Fruit fly (Drosophila melanogaster) whole organism, prepupa: ENCODE measurements around the gene BTBD9.

Source experiments
- Blimp-1 ChIP-seq: fragments of 200-800 bp; sonication (Bioruptor generic); optimal IDR thresholded peaks from 3 replicates; lab custom pipeline; 2017; ENCODE audit warnings: missing biosample characterization, missing genetic modification characterization, mild to moderate bottlenecking, moderate library complexity, missing genetic modification reagents
- CG10631 ChIP-seq: fragments of 200-800 bp; sonication (Bioruptor generic); optimal IDR thresholded peaks from 2 replicates; lab custom pipeline; 2016; ENCODE audit warnings: missing biosample characterization, missing genetic modification characterization
- CG10669 ChIP-seq: fragments of 200-800 bp; sonication (Bioruptor generic); optimal IDR thresholded peaks from 3 replicates; lab custom pipeline; 2018; ENCODE audit warnings: missing biosample characterization, mild to moderate bottlenecking, missing genetic modification characterization, moderate library complexity
- CG11294 ChIP-seq: fragments of 200-800 bp; sonication (Bioruptor generic); IDR thresholded peaks from 2 replicates; pipeline ENCODE4 v1.3.6; 2022; ENCODE audit warnings: missing biosample characterization, missing genetic modification characterization
- CG11762 ChIP-seq: fragments of 200-800 bp; sonication (Bioruptor generic); optimal IDR thresholded peaks from 3 replicates; lab custom pipeline; 2016; ENCODE audit warnings: missing biosample characterization, missing genetic modification characterization; ENCODE audit not compliant: insufficient read depth
- CG11902 ChIP-seq: fragments of 200-800 bp; sonication (Bioruptor generic); optimal IDR thresholded peaks from 3 replicates; lab custom pipeline; 2016; ENCODE audit warnings: missing biosample characterization, missing genetic modification characterization
- CG1621 ChIP-seq: fragments of 200-800 bp; sonication (Bioruptor generic); optimal IDR thresholded peaks from 3 replicates; lab custom pipeline; 2018; ENCODE audit warnings: missing biosample characterization, mild to moderate bottlenecking, missing genetic modification characterization
- CG16779 ChIP-seq: fragments of 200-800 bp; sonication (Bioruptor generic); optimal IDR thresholded peaks from 3 replicates; lab custom pipeline; 2017; ENCODE audit warnings: missing biosample characterization, mild to moderate bottlenecking, missing genetic modification characterization
- CG3032 ChIP-seq: fragments of 200-800 bp; optimal IDR thresholded peaks from 2 replicates; lab custom pipeline; 2019; ENCODE audit warnings: missing biosample characterization, mild to moderate bottlenecking, missing genetic modification characterization, moderate library complexity
- CG31627 ChIP-seq: fragments of 200-800 bp; sonication (Bioruptor generic); optimal IDR thresholded peaks from 3 replicates; lab custom pipeline; 2016; ENCODE audit warnings: missing biosample characterization, missing genetic modification characterization
- CG32006 ChIP-seq: fragments of 200-800 bp; sonication (Bioruptor generic); optimal IDR thresholded peaks from 3 replicates; lab custom pipeline; 2017; ENCODE audit warnings: missing biosample characterization, mild to moderate bottlenecking, missing genetic modification characterization
- CG3919 ChIP-seq: fragments of 200-800 bp; sonication (Bioruptor generic); optimal IDR thresholded peaks from 3 replicates; lab custom pipeline; 2016; ENCODE audit warnings: missing biosample characterization, missing genetic modification characterization
- CG6163 ChIP-seq: fragments of 200-800 bp; sonication (Bioruptor generic); IDR thresholded peaks from 3 replicates; pipeline ENCODE4 v1.3.6; 2022; ENCODE audit warnings: missing biosample characterization, missing genetic modification characterization
- CG6276 ChIP-seq: fragments of 200-800 bp; sonication (Bioruptor generic); optimal IDR thresholded peaks from 2 replicates; lab custom pipeline; 2017; ENCODE audit warnings: missing biosample characterization, mild to moderate bottlenecking, missing genetic modification characterization
- CG6808 ChIP-seq: fragments of 200-800 bp; sonication (Bioruptor generic); optimal IDR thresholded peaks from 3 replicates; lab custom pipeline; 2017; ENCODE audit warnings: missing biosample characterization, missing genetic modification characterization, mild to moderate bottlenecking, moderate library complexity, missing genetic modification reagents
- CG8319 ChIP-seq: fragments of 200-800 bp; sonication (Bioruptor generic); optimal IDR thresholded peaks from 3 replicates; lab custom pipeline; 2016; ENCODE audit warnings: missing biosample characterization, missing genetic modification characterization
- CG8632 ChIP-seq: fragments of 200-800 bp; sonication (Bioruptor generic); optimal IDR thresholded peaks from 3 replicates; lab custom pipeline; 2016; ENCODE audit warnings: missing biosample characterization, missing genetic modification characterization
- CG9139 ChIP-seq: fragments of 200-800 bp; sonication (Bioruptor generic); optimal IDR thresholded peaks from 3 replicates; lab custom pipeline; 2017; ENCODE audit warnings: missing biosample characterization, mild to moderate bottlenecking, missing genetic modification characterization
- Eip93F ChIP-seq: fragments of 200-800 bp; sonication (Bioruptor generic); optimal IDR thresholded peaks from 2 replicates; lab custom pipeline; 2016; ENCODE audit warnings: missing biosample characterization, mild to moderate bottlenecking, missing genetic modification characterization
- Ets21C ChIP-seq: fragments of 200-800 bp; sonication (Bioruptor generic); optimal IDR thresholded peaks from 3 replicates; lab custom pipeline; 2016; ENCODE audit warnings: missing biosample characterization, missing genetic modification characterization
- Ets96B ChIP-seq: fragments of 200-800 bp; optimal IDR thresholded peaks from 2 replicates; lab custom pipeline; 2019; ENCODE audit warnings: missing biosample characterization, mild to moderate bottlenecking, missing genetic modification characterization, moderate library complexity
- Gug ChIP-seq: fragments of 200-800 bp; sonication (Bioruptor generic); IDR thresholded peaks from 2 replicates; pipeline ENCODE4 v1.3.6; 2022; ENCODE audit warnings: missing biosample characterization, missing genetic modification characterization
- Hr38 ChIP-seq: sonication (Bioruptor generic); optimal IDR thresholded peaks from 2 replicates; lab custom pipeline; 2016; ENCODE audit warnings: missing biosample characterization, missing genetic modification characterization
- Hr39 ChIP-seq: fragments of 200-800 bp; sonication (Bioruptor generic); optimal IDR thresholded peaks from 2 replicates; lab custom pipeline; 2016; ENCODE audit warnings: missing biosample characterization, missing genetic modification characterization
- Hr4 ChIP-seq: fragments of 200-800 bp; sonication (Bioruptor generic); optimal IDR thresholded peaks from 3 replicates; lab custom pipeline; 2016; ENCODE audit warnings: missing biosample characterization, missing genetic modification characterization
- Lpt ChIP-seq: fragments of 200-800 bp; sonication (Bioruptor generic); optimal IDR thresholded peaks from 3 replicates; lab custom pipeline; 2016; ENCODE audit warnings: missing biosample characterization, missing genetic modification characterization
- OdsH ChIP-seq: fragments of 200-800 bp; sonication (Bioruptor generic); optimal IDR thresholded peaks from 3 replicates; lab custom pipeline; 2016; ENCODE audit warnings: missing biosample characterization, missing genetic modification characterization
- Smox ChIP-seq: fragments of 200-800 bp; sonication (Bioruptor generic); optimal IDR thresholded peaks from 3 replicates; lab custom pipeline; 2016; ENCODE audit warnings: missing biosample characterization, missing genetic modification characterization
- Sox102F ChIP-seq: fragments of 200-800 bp; sonication (Bioruptor generic); optimal IDR thresholded peaks from 2 replicates; lab custom pipeline; 2016; ENCODE audit warnings: missing biosample characterization, mild to moderate bottlenecking, missing genetic modification characterization
- Sox15 ChIP-seq: fragments of 200-800 bp; sonication (Bioruptor generic); optimal IDR thresholded peaks from 3 replicates; lab custom pipeline; 2016; ENCODE audit warnings: missing biosample characterization, missing genetic modification characterization
- acj6 ChIP-seq: fragments of 200-800 bp; sonication (Bioruptor generic); optimal IDR thresholded peaks from 3 replicates; lab custom pipeline; 2016; ENCODE audit warnings: missing biosample characterization, missing genetic modification characterization
- dac ChIP-seq: fragments of 200-800 bp; sonication (Bioruptor generic); optimal IDR thresholded peaks from 2 replicates; lab custom pipeline; 2017; ENCODE audit warnings: missing biosample characterization, mild to moderate bottlenecking, missing genetic modification characterization
- dsx ChIP-seq: fragments of 200-800 bp; optimal IDR thresholded peaks from 3 replicates; lab custom pipeline; 2019; ENCODE audit warnings: missing biosample characterization, mild to moderate bottlenecking, missing genetic modification characterization, moderate library complexity; ENCODE audit not compliant: poor library complexity, severe bottlenecking
- eg ChIP-seq: fragments of 200-800 bp; sonication (Bioruptor generic); IDR thresholded peaks from 3 replicates; pipeline ENCODE4 v1.3.6; 2022; ENCODE audit warnings: missing biosample characterization, missing genetic modification characterization
- esn ChIP-seq: fragments of 200-800 bp; sonication (Bioruptor generic); optimal IDR thresholded peaks from 2 replicates; lab custom pipeline; 2016; ENCODE audit warnings: missing biosample characterization, mild to moderate bottlenecking, missing genetic modification characterization, moderate library complexity
- fd59A ChIP-seq: fragments of 200-800 bp; sonication (Bioruptor generic); optimal IDR thresholded peaks from 2 replicates; lab custom pipeline; 2017; ENCODE audit warnings: missing biosample characterization, mild to moderate bottlenecking, missing genetic modification characterization, missing genetic modification reagents
- fd85E ChIP-seq: fragments of 200-800 bp; sonication (Bioruptor generic); optimal IDR thresholded peaks from 3 replicates; lab custom pipeline; 2016; ENCODE audit warnings: missing biosample characterization, missing genetic modification characterization
- fkh ChIP-seq: fragments of 200-800 bp; sonication (Bioruptor generic); optimal IDR thresholded peaks from 3 replicates; lab custom pipeline; 2017; ENCODE audit warnings: missing biosample characterization, mild to moderate bottlenecking, missing genetic modification characterization, moderate library complexity
- lz ChIP-seq: fragments of 200-800 bp; sonication (Bioruptor generic); optimal IDR thresholded peaks from 3 replicates; lab custom pipeline; 2016; ENCODE audit warnings: missing biosample characterization, missing genetic modification characterization
- net ChIP-seq: fragments of 200-800 bp; sonication (Bioruptor generic); optimal IDR thresholded peaks from 3 replicates; lab custom pipeline; 2016; ENCODE audit warnings: missing biosample characterization, missing genetic modification characterization
- pdm3 ChIP-seq: fragments of 200-800 bp; sonication (Bioruptor generic); optimal IDR thresholded peaks from 3 replicates; lab custom pipeline; 2016; ENCODE audit warnings: missing biosample characterization, missing genetic modification characterization
- salr ChIP-seq, 2 experiments: fragments of 200-800 bp; sonication (Bioruptor generic); optimal IDR thresholded peaks; 3 replicates each; lab custom pipeline; 2016 to 2018; ENCODE audit warnings: missing biosample characterization in 2 of 2, missing genetic modification characterization in 2 of 2, mild to moderate bottlenecking in 1 of 2
- spab ChIP-seq: fragments of 200-800 bp; sonication (Bioruptor generic); optimal IDR thresholded peaks from 2 replicates; lab custom pipeline; 2017; ENCODE audit warnings: missing biosample characterization, mild to moderate bottlenecking, missing genetic modification characterization, missing genetic modification reagents
- ss ChIP-seq, 2 experiments: fragments of 200-800 bp; sonication (Bioruptor generic); optimal IDR thresholded peaks; 2 replicates in 1 of 2; 3 replicates in 1 of 2; lab custom pipeline; 2017 to 2018; ENCODE audit warnings: mild to moderate bottlenecking in 2 of 2, missing biosample characterization in 2 of 2, missing genetic modification characterization in 2 of 2, moderate library complexity in 1 of 2
- topi ChIP-seq: fragments of 200-800 bp; sonication (Bioruptor generic); optimal IDR thresholded peaks from 3 replicates; lab custom pipeline; 2016; ENCODE audit warnings: missing biosample characterization, missing genetic modification characterization
- vri ChIP-seq: fragments of 200-800 bp; sonication (Bioruptor generic); optimal IDR thresholded peaks from 3 replicates; lab custom pipeline; 2016; ENCODE audit warnings: missing biosample characterization, mild to moderate bottlenecking, missing genetic modification characterization

The BTBD9 gene

DNA sequence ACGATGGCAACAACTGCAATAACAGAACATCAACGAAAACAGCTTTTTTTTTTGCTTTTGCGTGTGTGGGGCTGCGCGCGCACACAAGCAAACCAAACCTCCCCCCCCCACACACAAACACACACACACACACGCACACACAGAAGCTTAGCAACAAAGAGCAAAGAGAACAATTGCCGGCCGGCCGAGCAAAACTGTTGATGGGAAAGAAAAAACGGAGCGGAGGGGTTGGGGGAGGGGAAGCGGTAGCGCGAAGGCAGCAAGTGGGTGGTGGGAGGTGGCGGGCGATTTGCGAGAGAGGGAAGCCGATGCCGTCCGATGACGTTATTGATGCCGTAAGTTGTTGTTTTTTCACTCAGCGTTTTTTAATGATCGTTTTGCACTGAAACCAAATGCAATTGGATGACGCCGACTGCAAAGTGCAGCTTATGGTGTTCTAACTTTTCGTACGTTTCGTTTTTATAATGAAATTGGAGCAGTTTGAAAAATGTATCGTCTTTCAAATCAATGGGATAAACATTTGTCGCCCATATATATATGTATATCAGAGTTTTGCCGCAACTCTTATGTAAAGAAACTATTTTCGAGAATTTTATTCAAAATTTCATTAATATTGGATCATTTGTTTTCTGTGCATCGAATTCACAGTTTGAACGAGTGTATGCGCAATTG lies 32.5 kb upstream of the BTBD9 start (continued):
- TF ChIP-seq esn (peak; percentile 9), fkh (GFP tag; lab: Kevin White, UChicago) (peak; percentile 21)

DNA sequence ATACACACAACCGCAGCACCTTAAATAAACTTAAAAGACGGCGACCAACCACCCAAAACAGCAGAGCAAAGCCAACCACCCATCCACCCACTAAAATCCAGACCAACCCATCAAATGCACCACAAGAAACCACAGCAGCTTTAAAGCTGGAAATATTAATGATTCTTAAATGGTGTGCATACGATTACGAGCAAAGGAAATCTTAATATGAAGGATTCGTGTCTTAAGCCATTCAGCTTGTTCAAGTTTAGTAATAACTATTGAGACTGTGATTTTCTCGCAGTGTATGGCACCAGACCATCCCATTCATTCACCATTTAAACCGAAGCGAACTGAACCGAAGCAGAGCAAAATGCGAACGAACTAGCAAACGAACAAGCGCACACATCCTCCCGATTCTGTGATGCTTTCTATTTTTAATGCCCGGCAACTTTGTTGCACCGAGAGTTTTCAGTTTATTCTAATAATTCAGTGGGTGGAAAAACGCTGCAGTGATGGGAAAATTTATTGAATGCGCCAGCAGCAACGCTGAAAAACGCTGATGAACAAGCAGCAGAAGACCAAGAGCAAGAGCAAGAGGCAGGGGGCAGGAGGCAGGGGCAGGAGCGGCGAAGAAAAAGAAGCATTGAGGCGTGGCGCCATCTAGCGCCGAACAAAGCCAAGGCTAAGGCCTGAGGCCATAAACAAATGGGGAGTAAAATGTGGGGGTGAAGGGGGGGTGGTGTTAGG lies 30.8 kb upstream of the BTBD9 start:
- TF ChIP-seq net (GFP tag; lab: Kevin White, UChicago) (peak; percentile 69), salr (GFP tag; optimal IDR thresholded peaks at IDR 0.05; lab: Kevin White, UChicago) (peak; percentile 44 to 52), acj6 (peak; percentile 64), Hr39 (GFP tag; lab: Kevin White, UChicago) (peak; percentile 65), CG10631 (peak; percentile 86), Sox15 (GFP tag; lab: Kevin White, UChicago) (no peak), dsx (GFP tag; lab: Kevin White, UChicago) (peak; percentile 86), fkh (GFP tag; lab: Kevin White, UChicago) (peak; percentile 3), Smox (peak; percentile 8), lz (peak; percentile 70), CG10669 (GFP tag; lab: Kevin White, UChicago) (peak; percentile 77), fd59A (GFP tag; lab: Kevin White, UChicago) (peak; percentile 34), CG16779 (tag; lab: Kevin White, UChicago) (peak; percentile 36), vri (GFP tag; lab: Kevin White, UChicago) (peak; percentile 19), CG6808 (GFP tag; lab: Kevin White, UChicago) (peak; percentile 31), Lpt (peak; percentile 61), CG32006 (GFP tag; lab: Kevin White, UChicago) (peak; percentile 92), CG8319 (GFP tag; lab: Kevin White, UChicago) (no peak), CG3032 (tag; lab: Kevin White, UChicago) (peak; percentile 62), eg (peak; percentile 92), Eip93F (no peak), CG11294 (GFP tag; lab: Robert Waterston, UW) (peak; percentile 83), Sox102F (GFP tag; lab: Kevin White, UChicago) (peak; percentile 59), dac (GFP tag; lab: Kevin White, UChicago) (peak; percentile 77), topi (GFP tag; lab: Kevin White, UChicago) (peak; percentile 68), pdm3 (GFP tag; lab: Kevin White, UChicago) (peak; percentile 74), Ets21C (GFP tag; lab: Kevin White, UChicago) (peak; percentile 21), esn (peak; percentile 74), CG3919 (GFP tag; lab: Kevin White, UChicago) (peak; percentile 74), Blimp-1 (GFP tag; lab: Kevin White, UChicago) (no peak), CG6163 (GFP tag; lab: Robert Waterston, UW) (peak; percentile 93), Ets96B (tag; lab: Kevin White, UChicago) (peak; percentile 69), spab (GFP tag; lab: Kevin White, UChicago) (peak; percentile 57), fd85E (GFP tag; lab: Kevin White, UChicago) (no peak), CG9139 (peak; percentile 3), CG11902 (GFP tag; lab: Kevin White, UChicago) (peak; percentile 28), CG11762 (GFP tag; lab: Kevin White, UChicago) (peak; percentile 28), ss (GFP tag; optimal IDR thresholded peaks at IDR 0.05; lab: Kevin White, UChicago) (peak; percentile 11 to 52), CG1621 (tag; lab: Kevin White, UChicago) (peak; percentile 69), Gug (GFP tag; lab: Robert Waterston, UW) (peak; percentile 87), CG6276 (peak; percentile 89), CG8632 (GFP tag; lab: Kevin White, UChicago) (peak; percentile 53), Hr4 (GFP tag; lab: Kevin White, UChicago) (peak; percentile 89), Hr38 (GFP tag; lab: Kevin White, UChicago) (no peak), OdsH (GFP tag; lab: Kevin White, UChicago) (peak; percentile 67), CG31627 (GFP tag; lab: Kevin White, UChicago) (peak; percentile 48)
